Worm (Caenorhabditis elegans) whole organism, mixed stage, embryonic: ENCODE data around the gene cul-5.

Source experiments
- mep-1 ChIP-seq: fragments of 150-350 bp; optimal IDR thresholded peaks from 2 replicates; lab custom pipeline; 2017; ENCODE audit warnings: missing biosample characterization, missing genetic modification reagents, missing genetic modification characterization, inconsistent platforms
- nhr-237 ChIP-seq: fragments of 150-350 bp; optimal IDR thresholded peaks from 2 replicates; lab custom pipeline; 2014; ENCODE audit warnings: missing biosample characterization, missing genetic modification characterization
- unc-39 ChIP-seq: fragments of 150-350 bp; optimal IDR thresholded peaks from 2 replicates; lab custom pipeline; 2014; ENCODE audit warnings: missing biosample characterization, missing genetic modification characterization

DNA sequence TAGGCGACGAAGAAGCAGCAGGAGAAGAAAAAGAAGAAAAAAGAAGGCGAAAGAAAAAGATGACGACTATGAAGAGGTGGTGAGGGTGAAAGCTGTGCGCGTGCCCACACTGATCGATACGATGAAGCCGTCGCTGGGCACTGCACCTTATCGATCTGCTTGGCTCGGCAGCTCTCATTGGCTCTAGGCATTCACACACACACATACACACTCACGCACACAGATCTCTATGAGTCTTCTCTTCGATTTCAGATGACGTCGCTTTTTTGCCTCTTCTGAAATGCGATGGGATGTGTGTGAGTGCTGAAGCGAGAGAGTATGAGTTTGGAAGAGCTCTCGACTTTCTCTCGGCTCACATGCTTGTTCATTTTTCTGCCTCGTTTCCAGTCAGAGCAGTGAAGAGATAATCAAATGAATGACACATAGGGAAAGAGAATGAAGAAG, 4.7 kb upstream of the cul-5 start:
- TF ChIP-seq unc-39 (tag; lab: Kevin White, UChicago) (no peak), mep-1 (tag; lab: Kevin White, UChicago) (no peak), nhr-237 (tag; lab: Kevin White, UChicago) (no peak)
